Worm (Caenorhabditis elegans) whole organism, L4/young adult: ENCODE measurements around the gene Y105C5B.3.

Source experiments
- W03F9.2 ChIP-seq: fragments of 150-350 bp; optimal IDR thresholded peaks from 2 replicates; lab custom pipeline; 2014; ENCODE audit warnings: missing biosample characterization, missing genetic modification characterization
- dao-5 ChIP-seq: sonication (generic microtip); optimal IDR thresholded peaks from 2 replicates; lab custom pipeline; 2016; ENCODE audit warnings: missing genotype, missing genetic modification characterization, moderate library complexity, missing compliant biosample characterization
- him-1 ChIP-seq: sonication (generic microtip); optimal IDR thresholded peaks from 2 replicates; lab custom pipeline; 2016; ENCODE audit warnings: missing genotype, missing genetic modification reagents, missing genetic modification characterization, missing compliant biosample characterization

Y105C5B.3 gene

DNA sequence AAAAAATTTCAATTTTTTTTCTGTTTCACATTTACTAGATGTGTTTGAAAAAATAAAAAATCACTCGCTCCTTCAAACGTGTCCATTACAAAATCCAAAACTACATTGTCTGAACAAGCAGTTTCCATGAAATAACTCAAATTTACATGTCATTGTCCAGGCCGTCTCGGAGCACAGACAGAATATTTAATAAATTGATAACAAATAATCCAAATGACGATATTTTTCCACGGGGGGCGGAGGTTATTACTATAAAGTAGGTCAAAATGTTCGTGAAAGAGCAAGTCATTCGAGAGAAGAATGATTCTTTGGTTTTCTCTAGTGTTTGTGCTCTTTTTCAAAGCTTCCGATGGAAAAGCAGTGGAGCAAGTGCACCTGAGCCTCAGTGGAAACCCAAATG lies at the start of gene Y105C5B.3:
Gene Y105C5B.3, plus strand, starts transcription at position 301 of the 400 bp plus-strand sequence.
- no peak for TF ChIP-seq him-1
- no peak for TF ChIP-seq W03F9.2 (tag; lab: Kevin White, UChicago)
- no peak for TF ChIP-seq dao-5

ce11 chrIV:15844064-15844463 lies 40.0 kb upstream of the Y105C5B.3 start:
- no peak for TF ChIP-seq W03F9.2 (tag; lab: Kevin White, UChicago)
- TF ChIP-seq him-1 = no peak
- no peak for TF ChIP-seq dao-5

- no peak for TF ChIP-seq dao-5
- no peak for TF ChIP-seq him-1
- TF ChIP-seq W03F9.2 (tag; lab: Kevin White, UChicago) = no peak
These were observed 37.5 kb upstream of the Y105C5B.3 start, which contains the start of gene Y105C5A.1270 for ce11 chrIV:15846553-15846952. Gene Y105C5A.1270 (minus strand): TSS chrIV:15846653.

- no peak for TF ChIP-seq him-1
- no peak for TF ChIP-seq W03F9.2 (tag; lab: Kevin White, UChicago)
- TF ChIP-seq dao-5 = no peak
These were observed 36.9 kb upstream of the Y105C5B.3 start, which contains the start of gene Y105C5A.1269 for ce11 chrIV:15847096-15847495. Gene Y105C5A.1269 (plus strand): TSS chrIV:15847396.

DNA sequence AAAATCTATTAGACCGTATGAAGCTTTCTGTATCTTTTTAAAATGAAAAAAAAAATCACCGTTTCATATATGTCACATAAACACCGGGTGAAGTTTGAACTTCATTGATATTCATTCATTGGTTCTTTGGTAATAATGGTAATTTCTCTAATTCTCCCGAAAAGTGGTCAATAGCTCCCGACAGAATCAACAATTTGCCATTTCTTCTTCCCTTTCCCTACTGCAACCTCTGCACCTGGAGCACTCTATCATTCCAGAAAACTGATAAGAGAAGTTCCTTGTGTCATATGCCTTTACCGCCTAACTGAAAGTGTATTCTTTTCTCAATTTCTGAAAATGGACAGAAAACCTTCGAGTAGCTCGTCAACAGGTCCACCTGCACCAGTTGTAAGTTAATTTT lies 34.4 kb upstream of the Y105C5B.3 start, which contains the start of gene Y105C5A.24:
Gene Y105C5A.24, plus strand, starts transcription at position 220 of the 400 bp plus-strand sequence.
- no peak for TF ChIP-seq him-1
- no peak for TF ChIP-seq dao-5
- TF ChIP-seq W03F9.2 (tag; lab: Kevin White, UChicago) = no peak

ce11 chrIV:15850647-15851046 lies 33.4 kb upstream of the Y105C5B.3 start:
- no peak for TF ChIP-seq W03F9.2 (tag; lab: Kevin White, UChicago)
- no peak for TF ChIP-seq dao-5
- no peak for TF ChIP-seq him-1

- TF ChIP-seq him-1 (no peak), dao-5 (no peak), W03F9.2 (tag; lab: Kevin White, UChicago) (no peak)
These were observed 30.9 kb upstream of the Y105C5B.3 start for ce11 chrIV:15852875-15853793.

DNA sequence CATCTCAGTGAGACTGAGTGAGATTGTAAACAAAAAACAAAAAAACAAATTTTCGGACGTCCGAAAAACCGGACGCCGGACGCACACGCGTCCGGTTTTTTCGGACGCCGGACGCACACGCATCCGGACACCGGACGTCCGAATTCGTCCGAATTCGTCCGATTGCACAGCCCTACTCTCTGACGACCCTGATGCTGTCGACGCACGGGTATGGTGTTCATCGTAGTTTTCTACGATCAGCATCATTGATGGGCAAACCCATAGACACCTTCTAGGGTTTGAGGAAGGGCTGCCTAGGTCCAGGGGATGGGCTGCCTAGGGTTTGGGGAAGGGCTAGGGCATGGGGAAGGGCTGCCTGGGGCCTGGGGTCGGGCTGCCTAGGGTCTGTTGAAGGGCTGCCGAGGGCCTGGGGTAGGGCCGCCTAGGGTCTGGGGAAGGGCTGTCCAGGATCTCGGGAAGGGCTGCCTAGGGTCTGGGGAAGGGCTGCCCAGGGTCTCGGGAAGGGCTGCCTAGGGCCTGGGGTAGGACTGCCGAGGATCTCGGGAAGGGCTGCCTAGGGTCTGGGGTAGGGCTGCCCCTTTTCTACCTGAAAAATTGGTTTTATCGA lies 30.1 kb upstream of the Y105C5B.3 start:
- no peak for TF ChIP-seq W03F9.2 (tag; lab: Kevin White, UChicago)
- TF ChIP-seq dao-5 = no peak
- no peak for TF ChIP-seq him-1

DNA sequence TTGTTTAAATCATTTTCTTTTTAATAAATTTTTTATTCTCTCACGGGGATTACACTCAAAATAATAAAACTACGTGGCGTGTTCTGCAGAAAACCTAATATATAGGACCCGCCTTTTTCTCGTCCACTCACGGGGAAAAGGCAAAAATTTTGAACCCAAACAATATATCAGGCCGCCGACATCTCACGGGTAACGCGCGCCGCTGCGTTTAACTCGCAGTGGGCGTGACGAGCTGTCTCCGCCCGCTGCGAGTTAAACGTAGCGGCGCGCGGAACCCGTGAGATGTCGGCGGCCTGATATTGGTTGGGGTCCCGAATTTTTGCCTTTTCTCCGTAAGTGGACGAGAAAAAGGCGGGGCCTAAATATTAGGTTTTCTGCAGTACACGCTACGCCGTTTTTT lies 22.5 kb upstream of the Y105C5B.3 start:
- no peak for TF ChIP-seq W03F9.2 (tag; lab: Kevin White, UChicago)
- TF ChIP-seq him-1 = no peak

ce11 chrIV:15868288-15868687 lies 15.7 kb upstream of the Y105C5B.3 start:
- TF ChIP-seq dao-5 (no peak), W03F9.2 (tag; lab: Kevin White, UChicago) (no peak), him-1 (no peak)

DNA sequence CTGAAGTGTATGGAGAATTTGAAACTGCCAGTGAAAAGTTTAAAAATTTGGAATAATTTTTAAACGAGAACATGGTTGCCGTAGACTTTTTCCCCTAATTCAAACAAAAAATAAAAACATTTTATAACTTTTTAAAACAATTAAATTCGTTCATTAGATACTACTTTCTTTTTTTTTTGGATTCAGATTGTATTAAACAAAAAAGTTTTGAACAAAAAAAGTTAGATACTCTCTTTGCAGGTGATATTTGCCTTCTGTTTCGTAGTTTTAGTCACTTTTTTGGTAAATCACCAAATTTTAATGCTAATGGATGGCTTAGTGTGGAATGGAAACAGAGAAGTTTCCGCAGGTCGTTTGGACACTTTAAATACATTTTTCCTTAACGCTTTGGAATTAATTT lies 13.7 kb upstream of the Y105C5B.3 start, which contains the start of gene Y105C5B.1:
Gene Y105C5B.1, plus strand, starts transcription at position 301 of the 400 bp plus-strand sequence.
- TF ChIP-seq dao-5 = no peak
- TF ChIP-seq him-1 = no peak
- TF ChIP-seq W03F9.2 (tag; lab: Kevin White, UChicago) = no peak

DNA sequence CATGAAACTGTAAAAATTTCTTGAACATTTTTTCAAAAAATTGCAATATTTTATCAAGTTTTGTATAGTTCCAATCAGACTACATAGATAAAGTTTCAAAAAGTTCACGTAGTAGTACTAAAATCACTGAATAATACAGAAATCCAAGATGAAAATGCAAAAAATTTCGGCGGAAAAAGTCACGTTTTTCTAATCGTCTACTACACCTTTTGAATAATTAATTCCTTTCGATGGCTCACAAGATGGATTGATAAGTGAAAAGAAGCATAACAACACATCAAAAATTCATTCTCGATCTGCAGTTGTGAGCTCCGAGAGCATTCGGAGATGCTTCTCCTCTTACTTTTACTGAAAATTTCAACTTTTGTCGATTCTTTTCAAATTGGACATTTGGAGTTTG lies 11.4 kb upstream of the Y105C5B.3 start, which contains the start of gene gcy-25:
Gene gcy-25, plus strand, starts transcription at position 301 of the 400 bp plus-strand sequence.
- TF ChIP-seq W03F9.2 (tag; lab: Kevin White, UChicago) = no peak
- no peak for TF ChIP-seq dao-5

ce11 chrIV:15878262-15878661 lies 5.8 kb upstream of the Y105C5B.3 start:
- TF ChIP-seq W03F9.2 (tag; lab: Kevin White, UChicago) (no peak), him-1 (no peak), dao-5 (no peak)

ce11 chrIV:15880114-15880513 lies 3.9 kb upstream of the Y105C5B.3 start:
- TF ChIP-seq W03F9.2 (tag; lab: Kevin White, UChicago) (no peak), him-1 (no peak), dao-5 (no peak)

- TF ChIP-seq W03F9.2 (tag; lab: Kevin White, UChicago) (no peak), dao-5 (no peak), him-1 (no peak)
These were observed 10.1 kb downstream of the Y105C5B.3 start, which contains the start of gene srv-14 for ce11 chrIV:15894133-15894532. Gene srv-14 (minus strand): TSS chrIV:15894233.
